Fruit fly (Drosophila melanogaster): Measurements from ENCODE around the gene edin.

The edin gene

dm6 chr3L:17506005-17506760 is 11.5 kb downstream of the edin start:
- TF ChIP-seq CG8159 (tag; optimal IDR thresholded peaks at IDR 0.05): peak; percentile 57
- TF ChIP-seq Pif1B (GFP tag; optimal IDR thresholded peaks at IDR 0.05): no peak
- TF ChIP-seq D1 (tag; optimal IDR thresholded peaks at IDR 0.05): peak; percentile 38
- peak; percentile 69 for TF ChIP-seq CG14655 (GFP tag; optimal IDR thresholded peaks at IDR 0.05)
- TF ChIP-seq CG34367 (tag; optimal IDR thresholded peaks at IDR 0.05): no peak
- peak; percentile 31 for TF ChIP-seq CG9948 (tag; optimal IDR thresholded peaks at IDR 0.05)
- TF ChIP-seq CG32121 (GFP tag; IDR thresholded peaks at IDR 0.05): 0 out of 2 replicates have a peak, but pooled peaks have one; percentile 30
- TF ChIP-seq Pif1A (GFP tag; optimal IDR thresholded peaks at IDR 0.05): peak; percentile 37
- TF ChIP-seq Snoo (tag; optimal IDR thresholded peaks at IDR 0.05): peak; percentile 42
- no peak for TF ChIP-seq fd96Ca (GFP tag; IDR thresholded peaks at IDR 0.05)
- TF ChIP-seq CG15710 (tag; optimal IDR thresholded peaks at IDR 0.05): peak; percentile 21
- TF ChIP-seq rn (GFP tag; IDR thresholded peaks at IDR 0.05): no peak
- peak; percentile 41 for TF ChIP-seq CG17806 (tag; optimal IDR thresholded peaks at IDR 0.05)
- no peak for TF ChIP-seq Ets98B (GFP tag; IDR thresholded peaks at IDR 0.05)
- peak; percentile 36 for TF ChIP-seq CG8301 (tag; optimal IDR thresholded peaks at IDR 0.05)
- TF ChIP-seq CG10348 (GFP tag; IDR thresholded peaks at IDR 0.05): no peak
- TF ChIP-seq CG12605 (GFP tag; IDR thresholded peaks at IDR 0.05): no peak
- TF ChIP-seq CG4496 (GFP tag; IDR thresholded peaks at IDR 0.05): peak; percentile 37; the same call in 1 of the 3 replicates

- no peak for TF ChIP-seq CG4496 (GFP tag; IDR thresholded peaks at IDR 0.05)
- TF ChIP-seq D1 (tag; optimal IDR thresholded peaks at IDR 0.05): no peak
- peak; percentile 42 for TF ChIP-seq CG8159 (tag; optimal IDR thresholded peaks at IDR 0.05)
- TF ChIP-seq CG13204 (GFP tag; optimal IDR thresholded peaks at IDR 0.05): no peak
- TF ChIP-seq EcR (GFP tag; optimal IDR thresholded peaks at IDR 0.05): no peak
- peak; percentile 22; the same call in 1 of the 2 replicates for TF ChIP-seq CG32121 (GFP tag; IDR thresholded peaks at IDR 0.05)
- no peak for TF ChIP-seq CG12605 (GFP tag; IDR thresholded peaks at IDR 0.05)
- no peak for TF ChIP-seq CG14655 (GFP tag; optimal IDR thresholded peaks at IDR 0.05)
- no peak for TF ChIP-seq fd96Ca (GFP tag; IDR thresholded peaks at IDR 0.05)
- TF ChIP-seq CG34367 (tag; optimal IDR thresholded peaks at IDR 0.05): no peak
- TF ChIP-seq CG8301 (tag; optimal IDR thresholded peaks at IDR 0.05): peak; percentile 26
- TF ChIP-seq Ets98B (GFP tag; IDR thresholded peaks at IDR 0.05): no peak
- TF ChIP-seq Pif1B (GFP tag; optimal IDR thresholded peaks at IDR 0.05): no peak
- no peak for TF ChIP-seq CG17806 (tag; optimal IDR thresholded peaks at IDR 0.05)
- TF ChIP-seq gl (tag; optimal IDR thresholded peaks at IDR 0.05): no peak
- no peak for TF ChIP-seq CG15710 (tag; optimal IDR thresholded peaks at IDR 0.05)
- TF ChIP-seq CG9948 (tag; optimal IDR thresholded peaks at IDR 0.05): peak; percentile 14
- no peak for TF ChIP-seq Snoo (tag; optimal IDR thresholded peaks at IDR 0.05)
- no peak for TF ChIP-seq Pif1A (GFP tag; optimal IDR thresholded peaks at IDR 0.05)
- no peak for TF ChIP-seq rn (GFP tag; IDR thresholded peaks at IDR 0.05)
- TF ChIP-seq CG10348 (GFP tag; IDR thresholded peaks at IDR 0.05): no peak
Measured at dm6 chr3L:17506830-17507229, 12.2 kb downstream of the edin start.

DNA sequence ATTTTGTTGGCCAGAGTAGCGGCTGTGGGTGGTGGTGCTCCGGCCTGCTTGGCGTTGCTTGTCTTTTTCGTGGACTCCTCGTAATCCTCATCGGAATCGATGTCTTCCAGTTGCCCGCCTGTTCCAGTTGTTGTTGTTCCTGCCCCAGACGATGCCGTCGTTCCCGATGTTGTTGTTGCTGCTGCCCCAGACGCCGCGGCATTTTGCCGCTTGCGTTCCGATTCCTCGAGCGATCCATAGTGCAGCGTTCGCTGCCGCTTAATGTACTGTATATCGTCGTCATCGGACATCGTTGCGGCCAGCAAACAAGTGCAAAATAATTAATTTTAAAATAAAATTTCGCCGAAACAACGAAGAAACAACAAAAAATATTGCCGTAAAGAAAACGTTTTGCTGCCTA is 18.8 kb downstream of the edin start:
- no peak for TF ChIP-seq Pif1A (GFP tag; optimal IDR thresholded peaks at IDR 0.05)
- TF ChIP-seq CG9948 (tag; optimal IDR thresholded peaks at IDR 0.05): no peak
- no peak for TF ChIP-seq gl (tag; optimal IDR thresholded peaks at IDR 0.05)
- no peak for TF ChIP-seq CG10348 (GFP tag; IDR thresholded peaks at IDR 0.05)
- no peak for TF ChIP-seq Snoo (tag; optimal IDR thresholded peaks at IDR 0.05)
- TF ChIP-seq CG8159 (tag; optimal IDR thresholded peaks at IDR 0.05): no peak
- TF ChIP-seq CG15710 (tag; optimal IDR thresholded peaks at IDR 0.05): no peak
- TF ChIP-seq CG8301 (tag; optimal IDR thresholded peaks at IDR 0.05): no peak
- no peak for TF ChIP-seq CG13204 (GFP tag; optimal IDR thresholded peaks at IDR 0.05)
- TF ChIP-seq fd96Ca (GFP tag; IDR thresholded peaks at IDR 0.05): no peak
- TF ChIP-seq CG34367 (tag; optimal IDR thresholded peaks at IDR 0.05): no peak
- no peak for TF ChIP-seq rn (GFP tag; IDR thresholded peaks at IDR 0.05)
- TF ChIP-seq Ets98B (GFP tag; IDR thresholded peaks at IDR 0.05): no peak
- TF ChIP-seq CG17806 (tag; optimal IDR thresholded peaks at IDR 0.05): no peak

DNA sequence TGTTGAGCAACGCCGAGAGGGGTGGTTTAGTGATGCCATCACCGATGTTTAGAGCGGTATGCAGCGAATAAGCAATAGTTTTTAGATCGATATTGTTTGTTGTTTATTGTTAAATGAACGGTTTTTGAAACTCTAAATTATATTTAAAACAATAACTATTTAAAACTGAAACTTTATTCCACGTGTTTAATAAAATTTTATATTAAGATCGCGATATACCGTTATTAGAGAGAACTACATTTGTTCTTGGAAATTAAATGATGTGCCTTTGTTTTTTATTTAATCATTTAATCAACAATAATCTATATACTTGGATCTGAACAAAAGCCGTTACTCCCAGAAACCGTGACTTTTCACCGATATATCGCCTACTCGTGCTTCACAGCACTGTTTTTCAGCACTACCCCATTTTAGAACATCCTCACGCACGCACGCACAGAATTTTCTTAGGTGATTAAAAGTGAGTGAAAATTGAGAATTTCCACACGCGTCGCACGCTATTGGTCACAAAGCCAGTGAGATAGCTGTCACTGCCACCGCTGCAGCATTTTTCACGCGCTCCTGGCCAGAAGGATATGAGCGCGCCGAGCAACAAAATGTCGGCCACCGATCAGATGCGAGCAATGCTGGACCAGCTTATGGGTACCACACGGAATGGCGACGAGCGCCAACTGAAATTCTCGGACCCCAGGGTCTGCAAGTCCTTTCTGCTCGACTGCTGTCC is 19.4 kb downstream of the edin start, which contains the start of the genes U4-U6-60K and CG7564:
Gene U4-U6-60K, minus strand, starts transcription at position 20 of the 724 bp plus-strand sequence.
Gene CG7564, plus strand, starts transcription at position 406 of the 724 bp plus-strand sequence.
- peak; percentile 44 for TF ChIP-seq CG15710 (tag; optimal IDR thresholded peaks at IDR 0.05)
- no peak for TF ChIP-seq Pif1A (GFP tag; optimal IDR thresholded peaks at IDR 0.05)
- no peak for TF ChIP-seq CG13204 (GFP tag; optimal IDR thresholded peaks at IDR 0.05)
- no peak for TF ChIP-seq CG14655 (GFP tag; optimal IDR thresholded peaks at IDR 0.05)
- TF ChIP-seq Pif1B (GFP tag; optimal IDR thresholded peaks at IDR 0.05): peak; percentile 11
- no peak; the same call in 2 of the 3 replicates for TF ChIP-seq fd96Ca (GFP tag; IDR thresholded peaks at IDR 0.05)
- TF ChIP-seq CG12605 (GFP tag; IDR thresholded peaks at IDR 0.05): no peak
- TF ChIP-seq rn (GFP tag; IDR thresholded peaks at IDR 0.05): no peak
- no peak for TF ChIP-seq CG32121 (GFP tag; IDR thresholded peaks at IDR 0.05)
- no peak for TF ChIP-seq EcR (GFP tag; optimal IDR thresholded peaks at IDR 0.05)
- no peak for TF ChIP-seq D1 (tag; optimal IDR thresholded peaks at IDR 0.05)
- TF ChIP-seq CG9948 (tag; optimal IDR thresholded peaks at IDR 0.05): peak; percentile 31
- no peak for TF ChIP-seq gl (tag; optimal IDR thresholded peaks at IDR 0.05)
- peak; percentile 26 for TF ChIP-seq CG34367 (tag; optimal IDR thresholded peaks at IDR 0.05)
- no peak for TF ChIP-seq CG10348 (GFP tag; IDR thresholded peaks at IDR 0.05)
- no peak for TF ChIP-seq CG8301 (tag; optimal IDR thresholded peaks at IDR 0.05)
- TF ChIP-seq CG17806 (tag; optimal IDR thresholded peaks at IDR 0.05): no peak
- 0 out of 2 replicates have a peak, but pooled peaks have one; percentile 19 for TF ChIP-seq Ets98B (GFP tag; IDR thresholded peaks at IDR 0.05)
- peak; percentile 46 for TF ChIP-seq CG8159 (tag; optimal IDR thresholded peaks at IDR 0.05)
- TF ChIP-seq Snoo (tag; optimal IDR thresholded peaks at IDR 0.05): peak; percentile 54
- no peak for TF ChIP-seq CG4496 (GFP tag; IDR thresholded peaks at IDR 0.05)
